Fruit fly (Drosophila melanogaster): ENCODE measurements around the gene defl.

The defl gene

DNA sequence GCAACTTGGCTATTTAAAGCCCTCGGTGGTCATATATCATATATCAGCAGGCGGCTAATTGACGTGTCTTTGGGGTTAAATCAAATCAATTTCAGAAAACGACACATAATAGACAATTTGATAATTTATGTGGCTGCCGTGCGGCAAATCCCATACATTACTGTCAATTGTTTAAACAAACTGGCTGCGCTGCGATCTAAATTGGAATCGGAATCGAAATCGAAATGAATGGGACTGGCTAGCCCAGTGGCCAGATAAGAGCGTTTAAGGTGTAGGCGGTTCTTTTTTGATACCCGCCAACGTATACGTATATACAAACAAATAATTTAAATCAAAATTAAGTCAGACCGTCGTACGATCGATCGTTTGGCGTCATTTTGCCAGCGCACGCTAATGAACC, 45.2 kb downstream of the defl start:
- TF ChIP-seq fd96Ca (GFP tag; IDR thresholded peaks at IDR 0.05) (no peak), CG13204 (GFP tag; optimal IDR thresholded peaks at IDR 0.05) (no peak), EcR (GFP tag; optimal IDR thresholded peaks at IDR 0.05) (no peak), CG15710 (tag; optimal IDR thresholded peaks at IDR 0.05) (no peak), CG32121 (GFP tag; IDR thresholded peaks at IDR 0.05) (no peak), CG9948 (tag; optimal IDR thresholded peaks at IDR 0.05) (no peak), Pif1A (GFP tag; optimal IDR thresholded peaks at IDR 0.05) (no peak), CG12605 (GFP tag; IDR thresholded peaks at IDR 0.05) (no peak), CG4496 (GFP tag; IDR thresholded peaks at IDR 0.05) (no peak), CG10348 (GFP tag; IDR thresholded peaks at IDR 0.05) (no peak), Ets98B (GFP tag; IDR thresholded peaks at IDR 0.05) (no peak), CG8159 (tag; optimal IDR thresholded peaks at IDR 0.05) (no peak), Snoo (tag; optimal IDR thresholded peaks at IDR 0.05) (no peak), Pif1B (GFP tag; optimal IDR thresholded peaks at IDR 0.05) (no peak), CG17806 (tag; optimal IDR thresholded peaks at IDR 0.05) (no peak), rn (GFP tag; IDR thresholded peaks at IDR 0.05) (no peak), CG8301 (tag; optimal IDR thresholded peaks at IDR 0.05) (no peak), CG34367 (tag; optimal IDR thresholded peaks at IDR 0.05) (no peak), gl (tag; optimal IDR thresholded peaks at IDR 0.05) (no peak), CG14655 (GFP tag; optimal IDR thresholded peaks at IDR 0.05) (no peak)

- TF ChIP-seq CG4496 (GFP tag; IDR thresholded peaks at IDR 0.05) (no peak), Pif1B (GFP tag; optimal IDR thresholded peaks at IDR 0.05) (no peak), Snoo (tag; optimal IDR thresholded peaks at IDR 0.05) (no peak), CG14655 (GFP tag; optimal IDR thresholded peaks at IDR 0.05) (no peak), Pif1A (GFP tag; optimal IDR thresholded peaks at IDR 0.05) (no peak), CG9948 (tag; optimal IDR thresholded peaks at IDR 0.05) (no peak)
These were observed 52.5 kb downstream of the defl start for dm6 chr3L:9775728-9776127.
